Fruit fly (Drosophila melanogaster) S2 (cell line): ENCODE results near the gene alpha-Est7.

ENCODE experiments used
- CG8478 ChIP-seq: fragments of >200 bp; optimal IDR thresholded peaks from 2 replicates; lab custom pipeline; 2018
- CTCF ChIP-seq, 2 experiments: fragments of >200 bp; optimal IDR thresholded peaks; 2 replicates each; lab custom pipeline; 2018

DNA sequence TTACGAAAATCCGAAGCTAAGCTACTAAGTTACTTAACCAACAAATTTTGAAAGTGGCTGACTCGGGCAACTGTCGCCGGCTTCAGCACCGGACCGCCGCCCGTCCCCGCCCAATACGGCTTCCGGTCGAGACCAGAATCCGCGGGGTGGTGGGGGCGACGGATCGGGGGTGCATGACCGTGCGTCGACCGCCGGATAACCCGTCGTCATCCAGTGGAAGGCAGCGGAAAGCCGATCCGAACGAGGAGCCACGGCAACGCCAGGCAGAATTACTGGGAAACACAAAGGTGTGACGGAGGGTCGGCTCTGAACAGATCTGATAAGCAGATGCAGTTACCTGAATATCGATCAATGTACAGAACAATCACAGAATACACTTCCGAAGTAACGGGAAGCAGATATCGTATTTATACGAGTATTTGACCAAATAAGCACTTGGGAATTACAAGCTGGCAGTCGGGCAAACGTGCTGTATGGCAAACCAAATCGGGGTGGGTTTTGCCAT, 48.9 kb downstream of the alpha-Est7 start:
- TF ChIP-seq CG8478 (lab: Kevin White, UChicago), result no peak
- TF ChIP-seq CTCF (optimal IDR thresholded peaks at IDR 0.05; lab: Kevin White, UChicago), result no peak
